Worm (Caenorhabditis elegans): ENCODE measurements around the gene C07C7.1.

DNA sequence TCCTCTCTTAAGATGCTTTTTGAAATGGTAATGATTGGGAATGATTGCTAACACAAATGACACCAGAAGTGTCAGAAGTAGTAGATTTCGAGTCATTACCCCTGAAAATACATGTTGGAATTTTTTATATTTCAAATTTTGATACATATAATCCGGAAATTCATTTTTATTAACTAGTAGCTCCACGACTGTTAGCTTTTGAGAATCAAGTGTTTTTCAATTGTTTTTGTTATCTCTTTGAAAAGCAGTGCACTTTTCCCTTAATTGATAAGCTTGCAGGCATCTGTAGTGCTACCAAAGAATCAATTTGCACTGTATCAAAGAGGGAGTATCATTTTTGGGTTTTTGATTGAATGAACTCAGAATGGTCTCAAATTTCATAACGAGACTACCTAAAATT, 19.6 kb upstream of the C07C7.1 start, which contains the start of gene pcp-2:
- TF ChIP-seq ama-1 (optimal IDR thresholded peaks at IDR 0.05) (no peak), lin-15B (tag; optimal IDR thresholded peaks at IDR 0.05) (no peak), aly-2 (tag; optimal IDR thresholded peaks at IDR 0.05) (no peak), snpc-4 (tag; optimal IDR thresholded peaks at IDR 0.05) (no peak), nhr-12 (tag; optimal IDR thresholded peaks at IDR 0.05) (no peak), egl-27 (tag; optimal IDR thresholded peaks at IDR 0.05) (no peak), fkh-10 (GFP tag; optimal IDR thresholded peaks at IDR 0.05) (no peak), sea-2 (GFP tag; optimal IDR thresholded peaks at IDR 0.05) (no peak), unc-62 (GFP tag; optimal IDR thresholded peaks at IDR 0.05) (no peak), nfya-1 (tag; optimal IDR thresholded peaks at IDR 0.05; ENCODE audit: insufficient read depth) (no peak)

All from whole organism, L3 larva.